Fruit fly (Drosophila melanogaster) whole organism, embryonic: ENCODE data around the gene Pcmt.
A peak's percentile ranks its signal among the peaks of the same experiment; 100 is the strongest.

Source experiments
- Abd-B ChIP-seq: fragments of 200-800 bp; sonication (Bioruptor generic); optimal IDR thresholded peaks from 2 replicates; lab custom pipeline; 2018; ENCODE audit warnings: missing biosample characterization, mild to moderate bottlenecking, missing genetic modification characterization, moderate library complexity
- Atf6 ChIP-seq: fragments of 200-800 bp; sonication (Bioruptor generic); IDR thresholded peaks from 2 replicates; pipeline ENCODE4 v1.3.6; 2022; ENCODE audit warnings: missing biosample characterization, missing genetic modification characterization
- BEAF-32 ChIP-seq: fragments of 200-800 bp; sonication (Bioruptor generic); optimal IDR thresholded peaks from 3 replicates; lab custom pipeline; 2017; ENCODE audit warnings: missing biosample characterization, missing genetic modification characterization, mild to moderate bottlenecking, moderate library complexity, missing genetic modification reagents
- CG10267 ChIP-seq: fragments of 200-800 bp; sonication (Bioruptor generic); optimal IDR thresholded peaks from 2 replicates; lab custom pipeline; 2018; ENCODE audit warnings: missing biosample characterization, mild to moderate bottlenecking, missing genetic modification characterization, moderate library complexity
- CG11085 ChIP-seq: fragments of 200-800 bp; sonication (Bioruptor generic); IDR thresholded peaks from 2 replicates; pipeline ENCODE4 v1.3.6; 2022; ENCODE audit warnings: missing biosample characterization, missing genetic modification characterization
- CG13775 ChIP-seq: fragments of 200-800 bp; sonication (Bioruptor generic); optimal IDR thresholded peaks from 3 replicates; lab custom pipeline; 2017; ENCODE audit warnings: missing biosample characterization, mild to moderate bottlenecking, missing genetic modification characterization
- CG15011 ChIP-seq: fragments of 200-800 bp; sonication (Bioruptor generic); optimal IDR thresholded peaks from 3 replicates; lab custom pipeline; 2018; ENCODE audit warnings: missing biosample characterization, mild to moderate bottlenecking, missing genetic modification characterization
- CG15269 ChIP-seq: fragments of 200-800 bp; sonication (Bioruptor generic); optimal IDR thresholded peaks from 2 replicates; lab custom pipeline; 2018; ENCODE audit warnings: missing biosample characterization, mild to moderate bottlenecking, missing genetic modification characterization, moderate library complexity
- CG1603 ChIP-seq: fragments of 200-800 bp; sonication (Bioruptor generic); optimal IDR thresholded peaks from 2 replicates; lab custom pipeline; 2019; ENCODE audit warnings: missing biosample characterization, mild to moderate bottlenecking, missing genetic modification characterization, moderate library complexity
- CG17186 ChIP-seq: fragments of 200-800 bp; sonication (Bioruptor generic); optimal IDR thresholded peaks from 3 replicates; lab custom pipeline; 2017; ENCODE audit warnings: missing biosample characterization, missing genetic modification reagents, missing genetic modification characterization
- CG17385 ChIP-seq: fragments of 200-800 bp; sonication (Bioruptor generic); optimal IDR thresholded peaks from 3 replicates; lab custom pipeline; 2018; ENCODE audit warnings: missing biosample characterization, mild to moderate bottlenecking, missing genetic modification characterization
- CG17802 ChIP-seq: fragments of 200-800 bp; sonication (Bioruptor generic); optimal IDR thresholded peaks from 2 replicates; lab custom pipeline; 2018; ENCODE audit warnings: missing biosample characterization, mild to moderate bottlenecking, missing genetic modification characterization, moderate library complexity
- CG18011 ChIP-seq: fragments of 200-800 bp; sonication (Bioruptor generic); optimal IDR thresholded peaks from 2 replicates; lab custom pipeline; 2017; ENCODE audit warnings: missing biosample characterization, missing genetic modification characterization, mild to moderate bottlenecking, moderate library complexity, missing genotype
- CG2875 ChIP-seq: fragments of 200-800 bp; sonication (Bioruptor generic); optimal IDR thresholded peaks from 2 replicates; lab custom pipeline; 2017; ENCODE audit warnings: missing biosample characterization, mild to moderate bottlenecking, missing genetic modification characterization, missing genetic modification reagents
- CG3163 ChIP-seq: fragments of 200-800 bp; sonication (Bioruptor generic); optimal IDR thresholded peaks from 3 replicates; lab custom pipeline; 2016; ENCODE audit warnings: missing biosample characterization, missing genetic modification characterization
- CG33213 ChIP-seq: fragments of 200-800 bp; sonication (Bioruptor generic); optimal IDR thresholded peaks from 3 replicates; lab custom pipeline; 2016; ENCODE audit warnings: missing biosample characterization, missing genetic modification characterization
- CG3847 ChIP-seq: fragments of 200-800 bp; sonication (Bioruptor generic); IDR thresholded peaks from 2 replicates; pipeline ENCODE4 v1.3.6; 2022; ENCODE audit warnings: missing biosample characterization, missing genetic modification characterization
- CG4617 ChIP-seq: fragments of 200-800 bp; sonication (Bioruptor generic); optimal IDR thresholded peaks from 3 replicates; lab custom pipeline; 2016; ENCODE audit warnings: missing biosample characterization, missing genetic modification characterization, borderline replicate concordance
- CG6272 ChIP-seq: fragments of 200-800 bp; sonication (Bioruptor generic); IDR thresholded peaks from 2 replicates; pipeline ENCODE4 v1.3.6; 2022; ENCODE audit warnings: missing biosample characterization, missing genetic modification characterization
- CG9437 ChIP-seq: fragments of 200-800 bp; sonication (Bioruptor generic); optimal IDR thresholded peaks from 2 replicates; lab custom pipeline; 2018; ENCODE audit warnings: missing biosample characterization, mild to moderate bottlenecking, missing genetic modification characterization
- CoRest ChIP-seq: fragments of 200-800 bp; sonication (Bioruptor generic); optimal IDR thresholded peaks from 3 replicates; lab custom pipeline; 2018; ENCODE audit warnings: missing biosample characterization, mild to moderate bottlenecking, missing genetic modification characterization, moderate library complexity
- E2f2 ChIP-seq: fragments of 200-800 bp; sonication (Bioruptor generic); IDR thresholded peaks from 2 replicates; pipeline ENCODE4 v1.3.6; 2022; ENCODE audit warnings: missing biosample characterization, missing genetic modification characterization
- ERR ChIP-seq: fragments of 200-800 bp; sonication (Bioruptor generic); optimal IDR thresholded peaks from 2 replicates; lab custom pipeline; 2016; ENCODE audit warnings: missing biosample characterization, missing genetic modification characterization
- HHEX ChIP-seq: fragments of 200-800 bp; sonication (Bioruptor generic); optimal IDR thresholded peaks from 3 replicates; lab custom pipeline; 2017; ENCODE audit warnings: missing biosample characterization, mild to moderate bottlenecking, missing genetic modification characterization, missing genetic modification reagents
- HLH4C ChIP-seq: fragments of 200-800 bp; sonication (Bioruptor generic); IDR thresholded peaks from 3 replicates; pipeline ENCODE4 v1.3.6; 2022; ENCODE audit warnings: missing biosample characterization, missing genetic modification characterization; ENCODE audit not compliant: partially characterized antibody
- Lhr ChIP-seq: fragments of 200-800 bp; sonication (Bioruptor generic); optimal IDR thresholded peaks from 3 replicates; lab custom pipeline; 2017; ENCODE audit warnings: mild to moderate bottlenecking, missing biosample characterization, missing genetic modification reagents, missing genetic modification characterization
- Neu2 ChIP-seq: fragments of 200-800 bp; sonication (Bioruptor generic); optimal IDR thresholded peaks from 3 replicates; lab custom pipeline; 2016; ENCODE audit warnings: missing biosample characterization, missing genetic modification characterization, borderline replicate concordance
- Opbp ChIP-seq: fragments of 200-800 bp; sonication (Bioruptor generic); IDR thresholded peaks from 3 replicates; pipeline ENCODE4 v1.3.6; 2022; ENCODE audit warnings: missing biosample characterization, missing genetic modification characterization; ENCODE audit not compliant: partially characterized antibody
- Ravus ChIP-seq: fragments of 200-800 bp; sonication (Bioruptor generic); IDR thresholded peaks from 2 replicates; pipeline ENCODE4 v1.3.6; 2022; ENCODE audit warnings: missing biosample characterization, missing genetic modification characterization
- Rfx ChIP-seq: fragments of 200-800 bp; sonication (Bioruptor generic); IDR thresholded peaks from 2 replicates; pipeline ENCODE4 v1.3.6; 2022; ENCODE audit warnings: missing biosample characterization, missing genetic modification characterization
- Sin3A ChIP-seq: fragments of >200 bp; optimal IDR thresholded peaks from 2 replicates; lab custom pipeline; 2018
- Stat92E ChIP-seq, 3 experiments: fragments of >200 bp in 2 of 3; fragments of 200-800 bp in 1 of 3; sonication (Bioruptor generic) in 1 of 3; optimal IDR thresholded peaks; 2 replicates each; lab custom pipeline; 2017 to 2019; ENCODE audit warnings: missing biosample characterization in 3 of 3, missing genetic modification characterization in 3 of 3, mild to moderate bottlenecking in 1 of 3, moderate library complexity in 1 of 3
- ac ChIP-seq: fragments of 200-800 bp; sonication (Bioruptor generic); optimal IDR thresholded peaks from 3 replicates; lab custom pipeline; 2017; ENCODE audit warnings: missing biosample characterization, mild to moderate bottlenecking, missing genetic modification characterization
- al ChIP-seq: fragments of 200-800 bp; sonication (Bioruptor generic); IDR thresholded peaks from 2 replicates; pipeline ENCODE4 v1.3.6; 2022; ENCODE audit warnings: missing biosample characterization, missing genetic modification characterization
- cas ChIP-seq: fragments of 200-800 bp; sonication (Bioruptor generic); IDR thresholded peaks from 2 replicates; pipeline ENCODE4 v1.3.6; 2022; ENCODE audit warnings: missing biosample characterization, missing genetic modification characterization
- crp ChIP-seq, 2 experiments: fragments of 200-800 bp; sonication (Bioruptor generic); optimal IDR thresholded peaks; 2 replicates in 1 of 2; 3 replicates in 1 of 2; lab custom pipeline; 2017; ENCODE audit warnings: missing biosample characterization in 2 of 2, missing genetic modification characterization in 2 of 2, mild to moderate bottlenecking in 1 of 2, moderate library complexity in 1 of 2
- dmrt99B ChIP-seq: fragments of 200-800 bp; sonication (Bioruptor generic); optimal IDR thresholded peaks from 2 replicates; lab custom pipeline; 2018; ENCODE audit warnings: missing biosample characterization, mild to moderate bottlenecking, missing genetic modification characterization, moderate library complexity
- ems ChIP-seq: fragments of 200-800 bp; sonication (Bioruptor generic); optimal IDR thresholded peaks from 3 replicates; lab custom pipeline; 2016; ENCODE audit warnings: missing biosample characterization, missing genetic modification characterization
- gfzf ChIP-seq: fragments of 200-800 bp; sonication (Bioruptor generic); optimal IDR thresholded peaks from 2 replicates; lab custom pipeline; 2016; ENCODE audit warnings: missing biosample characterization, mild to moderate bottlenecking, missing genetic modification characterization, moderate library complexity
- org-1 ChIP-seq: fragments of 200-800 bp; sonication (Bioruptor generic); optimal IDR thresholded peaks from 2 replicates; lab custom pipeline; 2017; ENCODE audit warnings: missing biosample characterization, missing genetic modification characterization
- prd ChIP-seq, 3 experiments: fragments of >200 bp in 2 of 3; fragments of 200-800 bp in 1 of 3; sonication (Bioruptor generic) in 1 of 3; optimal IDR thresholded peaks in 2 of 3; IDR thresholded peaks in 1 of 3; 2 replicates in 2 of 3; 3 replicates in 1 of 3; pipeline versions ENCODE4 v1.3.6 to Lab custom; 2017 to 2022; ENCODE audit warnings: missing biosample characterization in 1 of 3, missing genetic modification characterization in 1 of 3
- pzg ChIP-seq: fragments of 200-800 bp; sonication (Bioruptor generic); optimal IDR thresholded peaks from 3 replicates; lab custom pipeline; 2018; ENCODE audit warnings: missing biosample characterization, mild to moderate bottlenecking, missing genetic modification characterization, moderate library complexity
- ssp ChIP-seq: fragments of 200-800 bp; sonication (Bioruptor generic); IDR thresholded peaks from 2 replicates; pipeline ENCODE4 v1.3.6; 2022; ENCODE audit warnings: missing biosample characterization, missing genetic modification characterization
- stwl ChIP-seq: fragments of 200-800 bp; sonication (Bioruptor generic); optimal IDR thresholded peaks from 3 replicates; lab custom pipeline; 2018; ENCODE audit warnings: missing biosample characterization, mild to moderate bottlenecking, missing genetic modification characterization, moderate library complexity
- twi ChIP-seq: fragments of 200-800 bp; optimal IDR thresholded peaks from 2 replicates; lab custom pipeline; 2019; ENCODE audit warnings: missing biosample characterization, mild to moderate bottlenecking, missing genetic modification characterization, moderate library complexity
- unc-4 ChIP-seq: fragments of 200-800 bp; sonication (Bioruptor generic); IDR thresholded peaks from 2 replicates; pipeline ENCODE4 v1.3.6; 2022; ENCODE audit warnings: missing biosample characterization, missing genetic modification characterization; ENCODE audit not compliant: partially characterized antibody
- yki ChIP-seq: fragments of >200 bp; optimal IDR thresholded peaks from 3 replicates; lab custom pipeline; 2018

The Pcmt gene

DNA sequence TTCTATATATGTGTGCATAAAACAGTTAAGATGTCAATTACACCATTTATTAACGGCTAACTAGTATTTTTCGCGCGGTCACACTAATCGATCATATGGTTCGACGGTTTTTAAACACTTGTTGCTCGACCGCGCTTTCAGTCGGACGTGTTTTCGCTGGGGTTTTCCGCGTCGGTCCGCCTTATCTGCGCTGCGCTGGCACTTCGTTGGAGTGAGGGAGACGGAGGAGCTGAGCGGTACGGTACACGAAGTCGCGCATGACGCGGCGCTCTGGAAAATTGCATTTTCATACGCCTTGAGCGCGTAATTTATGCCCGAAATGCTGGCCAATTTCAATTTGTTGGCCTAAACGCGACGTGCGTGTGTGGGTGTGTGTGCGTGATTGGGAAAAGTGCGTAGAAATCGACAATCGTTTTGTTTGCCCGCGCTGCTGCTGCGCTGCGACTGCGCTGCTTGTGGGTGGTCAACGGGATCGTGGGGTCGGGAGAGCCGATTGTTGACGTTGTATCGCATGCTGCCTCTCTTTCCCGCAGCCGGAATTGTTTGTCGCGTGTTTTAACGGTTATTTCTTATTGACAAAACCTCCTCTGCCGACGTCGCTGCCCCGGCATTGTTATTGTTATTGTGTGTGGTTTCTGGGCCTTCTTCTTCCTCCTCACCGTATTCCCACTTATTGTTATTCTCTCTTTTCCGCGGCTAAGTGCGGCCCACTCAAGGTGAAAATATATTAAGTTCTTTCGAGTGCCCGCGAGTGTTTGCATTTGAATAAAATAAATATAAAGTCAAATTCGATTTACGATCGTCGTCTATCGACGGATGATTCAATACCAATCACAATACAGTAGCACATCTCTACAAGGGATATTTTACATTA lies 36.9 kb downstream of the Pcmt start, which contains the start of gene Itpr (continued):
- TF ChIP-seq CG11085 (no peak), HHEX (GFP tag; lab: Kevin White, UChicago) (no peak), HLH4C (GFP tag; lab: Robert Waterston, UW) (no peak), CG17802 (tag; lab: Kevin White, UChicago) (no peak), ssp (GFP tag; lab: Robert Waterston, UW) (no peak), CG15011 (no peak), Stat92E (GFP tag; optimal IDR thresholded peaks at IDR 0.05; lab: Kevin White, UChicago) (no peak), Opbp (GFP tag; lab: Robert Waterston, UW) (peak; percentile 9; the same call in 1 of the 3 replicates), ERR (GFP tag; lab: Kevin White, UChicago) (no peak), twi (tag; lab: Kevin White, UChicago) (no peak), Ravus (no peak), prd (optimal IDR thresholded peaks at IDR 0.05; lab: Kevin White, UChicago) (no peak), prd (GFP tag; IDR thresholded peaks at IDR 0.05; lab: Robert Waterston, UW) (peak; percentile 13; the same call in 1 of the 3 replicates), CG3163 (GFP tag; lab: Kevin White, UChicago) (no peak), yki (lab: Kevin White, UChicago) (no peak), gfzf (GFP tag; lab: Kevin White, UChicago) (no peak), dmrt99B (tag; lab: Kevin White, UChicago) (no peak), Rfx (no peak), CG17385 (GFP tag; lab: Kevin White, UChicago) (peak; percentile 69)

DNA sequence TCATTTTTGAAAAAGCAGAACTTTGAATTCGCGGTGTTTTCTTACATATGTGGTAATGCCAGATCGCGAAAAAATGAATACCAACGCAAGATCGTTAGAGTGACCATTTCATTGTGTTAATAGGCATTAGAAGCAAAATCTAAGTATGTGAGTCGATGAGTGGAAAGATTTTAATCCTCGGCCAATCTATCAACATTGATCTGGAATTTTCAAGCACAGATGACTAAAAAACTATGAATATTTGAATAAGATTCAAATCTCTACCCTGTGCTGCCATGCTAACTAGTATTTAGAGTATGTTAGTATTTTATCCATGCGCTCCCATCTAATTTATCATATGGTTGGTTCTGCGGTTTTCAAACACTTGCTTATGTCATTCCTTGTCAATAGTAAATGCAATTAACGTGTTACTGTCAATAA lies 37.5 kb downstream of the Pcmt start:
- TF ChIP-seq CoRest (tag; lab: Kevin White, UChicago) (peak; percentile 16), CG3847 (GFP tag; lab: Robert Waterston, UW) (peak; percentile 53), E2f2 (GFP tag; lab: Robert Waterston, UW) (peak; percentile 84), CG10267 (tag; lab: Kevin White, UChicago) (peak; percentile 48), Abd-B (GFP tag; lab: Kevin White, UChicago) (peak; percentile 23), CG13775 (no peak), CG15269 (tag; lab: Kevin White, UChicago) (no peak), ac (no peak), CG6272 (GFP tag; lab: Robert Waterston, UW) (no peak), stwl (tag; lab: Kevin White, UChicago) (no peak), Lhr (peak; percentile 81), Sin3A (peak; percentile 37), Neu2 (no peak), CG2875 (no peak), CG4617 (GFP tag; lab: Kevin White, UChicago) (peak; percentile 3), pzg (GFP tag; lab: Kevin White, UChicago) (peak; percentile 41), Atf6 (GFP tag; lab: Robert Waterston, UW) (no peak), org-1 (GFP tag; lab: Kevin White, UChicago) (no peak), ems (GFP tag; lab: Kevin White, UChicago) (peak; percentile 12), CG17186 (GFP tag; lab: Kevin White, UChicago) (peak; percentile 71), CG9437 (GFP tag; lab: Kevin White, UChicago) (peak; percentile 69), cas (GFP tag; lab: Robert Waterston, UW) (no peak), CG1603 (tag; lab: Kevin White, UChicago) (peak; percentile 27), CG18011 (GFP tag; lab: Kevin White, UChicago) (no peak), al (no peak), BEAF-32 (GFP tag; lab: Kevin White, UChicago) (peak; percentile 49), crp (GFP tag; optimal IDR thresholded peaks at IDR 0.05; lab: Kevin White, UChicago) (peak; percentile 32 to 85), CG33213 (GFP tag; lab: Kevin White, UChicago) (peak; percentile 7), unc-4 (GFP tag; lab: Robert Waterston, UW) (no peak)
